Fruit fly (Drosophila melanogaster) whole organism, adult: Measurements from ENCODE around the gene CG31431.

Experiments used
- CG12768 ChIP-seq: fragments of 200-800 bp; sonication (Bioruptor generic); optimal IDR thresholded peaks from 2 replicates; lab custom pipeline; 2017; ENCODE audit warnings: missing biosample characterization, missing genetic modification characterization, mild to moderate bottlenecking, moderate library complexity, missing genetic modification reagents
- CG1620 ChIP-seq: fragments of 200-800 bp; sonication (Bioruptor generic); optimal IDR thresholded peaks from 2 replicates; lab custom pipeline; 2016; ENCODE audit warnings: missing biosample characterization, missing genetic modification characterization
- CG33017 ChIP-seq: fragments of 200-800 bp; sonication (Bioruptor generic); optimal IDR thresholded peaks from 2 replicates; lab custom pipeline; 2018; ENCODE audit warnings: missing biosample characterization, mild to moderate bottlenecking, missing genetic modification characterization, moderate library complexity
- CG5204 ChIP-seq: fragments of 200-800 bp; sonication (Bioruptor generic); optimal IDR thresholded peaks from 2 replicates; lab custom pipeline; 2016; ENCODE audit warnings: missing biosample characterization, missing genetic modification characterization
- CG7045 ChIP-seq: fragments of 200-800 bp; sonication (Bioruptor generic); optimal IDR thresholded peaks from 2 replicates; lab custom pipeline; 2017; ENCODE audit warnings: missing biosample characterization, mild to moderate bottlenecking, missing genetic modification characterization
- CG7101 ChIP-seq: fragments of 200-800 bp; sonication (Bioruptor generic); optimal IDR thresholded peaks from 2 replicates; lab custom pipeline; 2018; ENCODE audit warnings: missing biosample characterization, mild to moderate bottlenecking, missing genetic modification characterization, moderate library complexity
- Clk ChIP-seq: fragments of 200-800 bp; sonication (Bioruptor generic); optimal IDR thresholded peaks from 2 replicates; lab custom pipeline; 2017; ENCODE audit warnings: missing biosample characterization, missing genetic modification characterization
- Crg-1 ChIP-seq: fragments of 200-800 bp; sonication (Bioruptor generic); optimal IDR thresholded peaks from 2 replicates; lab custom pipeline; 2016; ENCODE audit warnings: missing biosample characterization, missing genetic modification characterization
- Mnt ChIP-seq: fragments of 200-800 bp; sonication (Bioruptor generic); optimal IDR thresholded peaks from 2 replicates; lab custom pipeline; 2016; ENCODE audit warnings: missing biosample characterization, mild to moderate bottlenecking, missing genetic modification characterization
- cnc ChIP-seq, 2 experiments: fragments of >200 bp; optimal IDR thresholded peaks; 2 replicates each; lab custom pipeline; 2017
- kay ChIP-seq: fragments of 200-800 bp; sonication (Bioruptor generic); peaks from one replicate; lab custom pipeline; 2016; ENCODE audit warnings: missing biosample characterization, missing genetic modification characterization, borderline replicate concordance
- pad ChIP-seq: fragments of 200-800 bp; sonication (Bioruptor generic); optimal IDR thresholded peaks from 3 replicates; lab custom pipeline; 2017; ENCODE audit warnings: missing biosample characterization, missing genetic modification characterization, mild to moderate bottlenecking, moderate library complexity, missing genetic modification reagents
- toe ChIP-seq: fragments of 200-800 bp; sonication (Bioruptor generic); optimal IDR thresholded peaks from 2 replicates; lab custom pipeline; 2016; ENCODE audit warnings: missing biosample characterization, missing genetic modification characterization

DNA sequence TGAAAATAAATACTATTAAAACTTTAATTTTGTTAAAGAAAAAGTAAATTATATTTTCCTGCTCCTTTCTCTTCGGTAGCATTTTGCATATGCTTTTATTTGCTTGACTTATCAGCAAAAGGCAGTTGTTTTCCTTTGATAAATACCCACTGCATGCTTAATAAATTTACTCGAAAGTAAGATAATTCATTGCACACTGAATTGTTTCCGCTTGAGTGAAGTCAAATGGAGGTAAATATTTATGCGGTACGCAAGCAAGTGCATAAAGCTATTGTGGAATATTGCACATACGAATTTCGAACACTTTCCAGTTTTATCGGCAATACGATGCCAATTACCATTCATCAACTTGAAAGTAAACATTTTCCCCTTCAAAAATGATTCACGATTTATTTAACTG, 47.4 kb upstream of the CG31431 start:
- TF ChIP-seq kay (peak; percentile 85), Crg-1 (GFP tag; lab: Kevin White, UChicago) (no peak), CG7101 (tag; lab: Kevin White, UChicago) (no peak), CG7045 (peak; percentile 67), CG5204 (GFP tag; lab: Kevin White, UChicago) (no peak), Clk (GFP tag; lab: Kevin White, UChicago) (no peak), Mnt (GFP tag; lab: Kevin White, UChicago) (no peak), cnc (optimal IDR thresholded peaks at IDR 0.05; lab: Kevin White, UChicago) (no peak), toe (GFP tag; lab: Kevin White, UChicago) (no peak), pad (GFP tag; lab: Kevin White, UChicago) (no peak), CG1620 (GFP tag; lab: Kevin White, UChicago) (no peak), CG12768 (GFP tag; lab: Kevin White, UChicago) (peak; percentile 22), CG33017 (tag; lab: Kevin White, UChicago) (peak; percentile 6)
